Fruit fly (Drosophila melanogaster) whole organism, wandering third instar larva: ENCODE results near the gene CG1246.

Experiments used
- Abd-B ChIP-seq: fragments of >200 bp; optimal IDR thresholded peaks from 2 replicates; lab custom pipeline; 2017; ENCODE audit warnings: missing biosample characterization, missing genetic modification characterization
- CG32264 ChIP-seq: fragments of 200-800 bp; sonication (Bioruptor generic); optimal IDR thresholded peaks from 2 replicates; lab custom pipeline; 2016; ENCODE audit warnings: missing biosample characterization, missing genetic modification characterization
- CG9705 ChIP-seq: fragments of 200-800 bp; sonication (Bioruptor generic); optimal IDR thresholded peaks from 2 replicates; lab custom pipeline; 2018; ENCODE audit warnings: missing biosample characterization, mild to moderate bottlenecking, missing genetic modification characterization
- CrebA ChIP-seq: fragments of 200-800 bp; sonication (Bioruptor generic); optimal IDR thresholded peaks from 2 replicates; lab custom pipeline; 2016; ENCODE audit warnings: missing biosample characterization, mild to moderate bottlenecking, missing genetic modification characterization, borderline replicate concordance
- Dfd ChIP-seq: fragments of >200 bp; optimal IDR thresholded peaks from 2 replicates; lab custom pipeline; 2017; ENCODE audit warnings: missing biosample characterization, missing genetic modification characterization
- Dif ChIP-seq: fragments of 200-275, 200-300 bp; sonication (Bioruptor generic); optimal IDR thresholded peaks from 2 replicates; lab custom pipeline; 2018; ENCODE audit warnings: missing biosample characterization, missing genetic modification characterization; ENCODE audit not compliant: partially characterized antibody
- GATAd ChIP-seq: sonication (Bioruptor generic); optimal IDR thresholded peaks from 2 replicates; lab custom pipeline; 2016; ENCODE audit warnings: missing biosample characterization, missing genetic modification characterization
- HLH106 ChIP-seq: fragments of 200-800 bp; optimal IDR thresholded peaks from 3 replicates; lab custom pipeline; 2019; ENCODE audit warnings: missing biosample characterization, mild to moderate bottlenecking, missing genetic modification characterization, moderate library complexity
- Hnf4 ChIP-seq: fragments of 200-800 bp; sonication (Bioruptor generic); optimal IDR thresholded peaks from 2 replicates; lab custom pipeline; 2016; ENCODE audit warnings: missing biosample characterization, mild to moderate bottlenecking, missing genetic modification characterization
- Hr78 ChIP-seq: fragments of >200 bp; optimal IDR thresholded peaks from 2 replicates; lab custom pipeline; 2017; ENCODE audit warnings: missing biosample characterization, missing genetic modification characterization
- Hr83 ChIP-seq: fragments of 200-300 bp; sonication (Bioruptor generic); optimal IDR thresholded peaks from 2 replicates; lab custom pipeline; 2016; ENCODE audit warnings: missing biosample characterization, mild to moderate bottlenecking, missing genetic modification characterization, moderate library complexity; ENCODE audit not compliant: poor library complexity, severe bottlenecking
- Jra ChIP-seq: sonication (Bioruptor generic); optimal IDR thresholded peaks from 2 replicates; lab custom pipeline; 2016; ENCODE audit warnings: missing biosample characterization, missing genetic modification characterization
- Mio ChIP-seq: sonication (Bioruptor generic); optimal IDR thresholded peaks from 2 replicates; lab custom pipeline; 2016; ENCODE audit warnings: missing biosample characterization, missing genetic modification characterization
- Myc ChIP-seq: fragments of >200 bp; optimal IDR thresholded peaks from 2 replicates; lab custom pipeline; 2017
- N ChIP-seq: fragments of >200 bp; optimal IDR thresholded peaks from 2 replicates; lab custom pipeline; 2018; ENCODE audit warnings: missing biosample characterization, missing external identifiers, missing genetic modification characterization
- OdsH ChIP-seq: fragments of 200-800 bp; sonication (Bioruptor generic); optimal IDR thresholded peaks from 2 replicates; lab custom pipeline; 2016; ENCODE audit warnings: missing biosample characterization, mild to moderate bottlenecking, missing genetic modification characterization
- Rel ChIP-seq, 2 experiments: fragments of 200-800 bp; sonication (Bioruptor generic) in 1 of 2; optimal IDR thresholded peaks; 2 replicates in 1 of 2; 3 replicates in 1 of 2; lab custom pipeline; 2016 to 2019; ENCODE audit warnings: mild to moderate bottlenecking in 2 of 2, missing biosample characterization in 2 of 2, missing genetic modification characterization in 2 of 2, moderate library complexity in 1 of 2
- Sp1 ChIP-seq: fragments of 200-800 bp; sonication (Bioruptor generic); optimal IDR thresholded peaks from 3 replicates; lab custom pipeline; 2019; ENCODE audit warnings: missing biosample characterization, mild to moderate bottlenecking, missing genetic modification characterization, moderate library complexity
- Vsx2 ChIP-seq: fragments of 200-300, 225-300 bp; sonication (Bioruptor generic); optimal IDR thresholded peaks from 2 replicates; lab custom pipeline; 2018; ENCODE audit warnings: missing biosample characterization, missing genetic modification characterization; ENCODE audit not compliant: partially characterized antibody
- br ChIP-seq: fragments of 200-800 bp; sonication (Bioruptor generic); optimal IDR thresholded peaks from 2 replicates; lab custom pipeline; 2016; ENCODE audit warnings: missing biosample characterization, missing genetic modification characterization
- brk ChIP-seq: fragments of 200-800 bp; sonication (Bioruptor generic); optimal IDR thresholded peaks from 2 replicates; lab custom pipeline; 2016; ENCODE audit warnings: missing biosample characterization, mild to moderate bottlenecking, missing genetic modification characterization
- dl ChIP-seq, 2 experiments: fragments of 175-275, 200-275 bp in 1 of 2; fragments of 200-275 bp in 1 of 2; sonication (Bioruptor generic); optimal IDR thresholded peaks; lab custom pipeline; 2018; ENCODE audit warnings: mild to moderate bottlenecking in 2 of 2, missing biosample characterization in 2 of 2, missing genetic modification characterization in 2 of 2, moderate library complexity in 2 of 2; ENCODE audit not compliant: partially characterized antibody in 2 of 2, insufficient read depth in 1 of 2
- dmrt93B ChIP-seq: fragments of 200-800 bp; sonication (Bioruptor generic); optimal IDR thresholded peaks from 2 replicates; lab custom pipeline; 2018; ENCODE audit warnings: missing biosample characterization, mild to moderate bottlenecking, missing genetic modification characterization
- dsf ChIP-seq: sonication (Bioruptor generic); optimal IDR thresholded peaks from 2 replicates; lab custom pipeline; 2016; ENCODE audit warnings: missing biosample characterization, missing genetic modification characterization, borderline replicate concordance
- ey ChIP-seq: fragments of 200-800 bp; sonication (Bioruptor generic); optimal IDR thresholded peaks from 2 replicates; lab custom pipeline; 2016; ENCODE audit warnings: missing biosample characterization, missing genetic modification characterization
- foxo ChIP-seq, 2 experiments: fragments of 200-800 bp; sonication (Bioruptor generic); optimal IDR thresholded peaks; 2 replicates in 1 of 2; 3 replicates in 1 of 2; lab custom pipeline; 2016 to 2017; ENCODE audit warnings: missing biosample characterization in 2 of 2, missing genetic modification characterization in 2 of 2
- fru ChIP-seq: fragments of 200-800 bp; sonication (Bioruptor generic); optimal IDR thresholded peaks from 3 replicates; lab custom pipeline; 2016; ENCODE audit warnings: missing biosample characterization, mild to moderate bottlenecking, missing genetic modification characterization
- h ChIP-seq: fragments of 200-800 bp; sonication (Bioruptor generic); optimal IDR thresholded peaks from 3 replicates; lab custom pipeline; 2016; ENCODE audit warnings: missing biosample characterization, mild to moderate bottlenecking, missing genetic modification characterization
- jim ChIP-seq: fragments of 175-275, 200-325 bp; sonication (Bioruptor generic); optimal IDR thresholded peaks from 2 replicates; lab custom pipeline; 2016; ENCODE audit warnings: missing biosample characterization, mild to moderate bottlenecking, missing genetic modification characterization
- lola ChIP-seq: fragments of >200 bp; optimal IDR thresholded peaks from 2 replicates; lab custom pipeline; 2017; ENCODE audit warnings: missing biosample characterization, missing genetic modification characterization
- pan ChIP-seq: fragments of >200 bp; optimal IDR thresholded peaks from 2 replicates; lab custom pipeline; 2017
- psq ChIP-seq: fragments of 200-800 bp; sonication (Bioruptor generic); optimal IDR thresholded peaks from 3 replicates; lab custom pipeline; 2017; ENCODE audit warnings: missing biosample characterization, mild to moderate bottlenecking, missing genetic modification characterization, moderate library complexity
- rgr ChIP-seq: fragments of 200-800 bp; sonication (Bioruptor generic); optimal IDR thresholded peaks from 3 replicates; lab custom pipeline; 2016; ENCODE audit warnings: missing biosample characterization, mild to moderate bottlenecking, missing genetic modification characterization
- sage ChIP-seq: fragments of 200-800 bp; sonication (Bioruptor generic); optimal IDR thresholded peaks from 2 replicates; lab custom pipeline; 2016; ENCODE audit warnings: missing biosample characterization, mild to moderate bottlenecking, missing genetic modification characterization
- sv ChIP-seq: fragments of 200-800 bp; sonication (Bioruptor generic); optimal IDR thresholded peaks from 3 replicates; lab custom pipeline; 2016; ENCODE audit warnings: missing biosample characterization, missing genetic modification characterization
- tai ChIP-seq: sonication (Bioruptor generic); optimal IDR thresholded peaks from 2 replicates; lab custom pipeline; 2016; ENCODE audit warnings: missing biosample characterization, missing genetic modification characterization
- usp ChIP-seq: fragments of >200 bp; optimal IDR thresholded peaks from 2 replicates; lab custom pipeline; 2017; ENCODE audit warnings: missing biosample characterization, missing genetic modification characterization
- woc ChIP-seq: sonication (Bioruptor generic); optimal IDR thresholded peaks from 2 replicates; lab custom pipeline; 2016; ENCODE audit warnings: missing biosample characterization, mild to moderate bottlenecking, missing genetic modification characterization

The CG1246 gene

dm6 chr3L:2631406-2631805 is 16.4 kb upstream of the CG1246 start, which contains the start of the genes CG42245 and MEP-1:
Gene CG42245, plus strand, starts transcription at chr3L:2631715.
Gene MEP-1, plus strand, starts transcription at chr3L:2631715.
- TF ChIP-seq br, result peak; percentile 73
- no peak for TF ChIP-seq lola (GFP tag; lab: Kevin White, UChicago)
- TF ChIP-seq Hr78, result no peak
- TF ChIP-seq OdsH, result peak; percentile 38
- TF ChIP-seq h (GFP tag; lab: Kevin White, UChicago), result peak; percentile 74
- TF ChIP-seq Jra (GFP tag; lab: Kevin White, UChicago), result peak; percentile 78
- TF ChIP-seq sage, result peak; percentile 53
- peak; percentile 42 to 61 for TF ChIP-seq foxo (GFP tag; optimal IDR thresholded peaks at IDR 0.05; lab: Kevin White, UChicago)
- peak; percentile 24 for TF ChIP-seq Sp1
- peak; percentile 1 for TF ChIP-seq psq (GFP tag; lab: Kevin White, UChicago)
- no peak for TF ChIP-seq Vsx2
- TF ChIP-seq Rel (GFP tag; optimal IDR thresholded peaks at IDR 0.05; lab: Kevin White, UChicago), result no peak
- TF ChIP-seq Rel (tag; optimal IDR thresholded peaks at IDR 0.05; lab: Kevin White, UChicago), result peak; percentile 50
- peak; percentile 80 for TF ChIP-seq Hnf4 (GFP tag; lab: Kevin White, UChicago)
- no peak for TF ChIP-seq Abd-B (GFP tag; lab: Kevin White, UChicago)
- TF ChIP-seq tai (GFP tag; lab: Kevin White, UChicago), result peak; percentile 80
- peak; percentile 15 for TF ChIP-seq dmrt93B (GFP tag; lab: Kevin White, UChicago)
- TF ChIP-seq jim (GFP tag; lab: Kevin White, UChicago), result no peak
- peak; percentile 88 for TF ChIP-seq brk
- TF ChIP-seq N (GFP tag; lab: Kevin White, UChicago), result no peak
- TF ChIP-seq dsf, result peak; percentile 71
- TF ChIP-seq rgr (GFP tag; lab: Kevin White, UChicago), result peak; percentile 77
- peak; percentile 86 for TF ChIP-seq GATAd (GFP tag; lab: Kevin White, UChicago)
- TF ChIP-seq Hr83, result peak; percentile 64
- TF ChIP-seq pan, result no peak
- no peak for TF ChIP-seq Dif
- peak; percentile 16 for TF ChIP-seq CG9705 (GFP tag; lab: Kevin White, UChicago)
- peak; percentile 66 for TF ChIP-seq fru (GFP tag; lab: Kevin White, UChicago)
- peak; percentile 62 for TF ChIP-seq ey (GFP tag; lab: Kevin White, UChicago)
- TF ChIP-seq Myc (lab: Kevin White, UChicago), result no peak
- no peak for TF ChIP-seq woc (GFP tag; lab: Kevin White, UChicago)
- no peak for TF ChIP-seq Dfd (GFP tag; lab: Kevin White, UChicago)
- no peak for TF ChIP-seq CrebA
- TF ChIP-seq usp (GFP tag; lab: Kevin White, UChicago), result no peak
- TF ChIP-seq Mio (GFP tag; lab: Kevin White, UChicago), result peak; percentile 18
- TF ChIP-seq CG32264 (GFP tag; lab: Kevin White, UChicago), result peak; percentile 48
- TF ChIP-seq HLH106, result peak; percentile 35
- no peak for TF ChIP-seq dl (GFP tag; optimal IDR thresholded peaks at IDR 0.05; lab: Kevin White, UChicago; ENCODE audit: insufficient read depth in 1 of 2, partially characterized antibody in 2 of 2)
- peak; percentile 28 for TF ChIP-seq sv (GFP tag; lab: Kevin White, UChicago)

- TF ChIP-seq Dif, result no peak
- no peak for TF ChIP-seq OdsH
- TF ChIP-seq HLH106, result no peak
- no peak for TF ChIP-seq brk
- TF ChIP-seq Myc (lab: Kevin White, UChicago), result no peak
- TF ChIP-seq Hr78, result no peak
- no peak for TF ChIP-seq dsf
- TF ChIP-seq Hnf4 (GFP tag; lab: Kevin White, UChicago), result no peak
- no peak for TF ChIP-seq Sp1
- TF ChIP-seq Jra (GFP tag; lab: Kevin White, UChicago), result no peak
- TF ChIP-seq foxo (GFP tag; optimal IDR thresholded peaks at IDR 0.05; lab: Kevin White, UChicago), result no peak
- no peak for TF ChIP-seq CrebA
- TF ChIP-seq Dfd (GFP tag; lab: Kevin White, UChicago), result no peak
Measured at dm6 chr3L:2632048-2632762, 15.6 kb upstream of the CG1246 start.
